Worm (Caenorhabditis elegans) whole organism, mixed stage, embryonic: ENCODE results near the gene nhr-163.

Source experiments
- ceh-83 ChIP-seq: fragments of 200-800 bp; sonication (Bioruptor generic); optimal IDR thresholded peaks from 2 replicates; lab custom pipeline; 2018; ENCODE audit warnings: mild to moderate bottlenecking, missing genetic modification characterization, missing compliant biosample characterization
- elt-1 ChIP-seq: sonication (generic microtip); optimal IDR thresholded peaks from 2 replicates; lab custom pipeline; 2017; ENCODE audit warnings: missing genetic modification characterization, mild to moderate bottlenecking, missing compliant biosample characterization, antibody characterized with exemption, moderate library complexity, borderline replicate concordance; ENCODE audit not compliant: insufficient read depth
- nhr-28 ChIP-seq: fragments of 150-350 bp; optimal IDR thresholded peaks from 2 replicates; lab custom pipeline; 2014; ENCODE audit warnings: missing biosample characterization, missing genetic modification characterization
- sptf-1 ChIP-seq: sonication (generic microtip); optimal IDR thresholded peaks from 2 replicates; lab custom pipeline; 2017; ENCODE audit warnings: mild to moderate bottlenecking, missing genetic modification characterization, moderate library complexity, missing compliant biosample characterization

DNA sequence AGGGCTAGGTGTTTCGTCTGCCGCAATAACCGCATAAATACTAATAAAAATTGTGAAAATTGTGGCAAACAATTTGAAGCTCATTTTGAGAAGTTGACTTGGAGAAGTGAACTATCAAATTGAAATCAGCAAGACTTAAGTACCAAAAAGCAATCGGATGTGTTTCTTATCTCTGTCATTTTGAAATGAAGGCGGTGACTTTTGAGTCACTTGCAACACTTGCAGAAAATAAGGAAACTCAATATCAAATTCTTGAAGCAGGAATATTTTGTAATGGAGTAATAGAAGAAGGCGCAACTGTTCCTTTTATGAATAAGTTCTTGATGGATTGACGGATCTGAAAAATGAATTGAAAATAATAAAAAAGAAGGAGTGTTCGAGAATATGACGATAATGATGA lies 34.5 kb downstream of the nhr-163 start, which contains the start of gene T07H8.11:
- TF ChIP-seq ceh-83 (GFP tag; lab: Kevin White, UChicago), result no peak
- TF ChIP-seq sptf-1 (tag; lab: Kevin White, UChicago), result no peak
- TF ChIP-seq nhr-28 (tag; lab: Kevin White, UChicago), result no peak
- no peak for TF ChIP-seq elt-1 (tag; lab: Kevin White, UChicago)
